Worm (Caenorhabditis elegans) whole organism, young adult: Measurements from ENCODE around the gene F23D12.4.

ENCODE experiments used
- B0336.3 ChIP-seq: fragments of 200-800 bp; sonication (Bioruptor generic); IDR thresholded peaks from 2 replicates; pipeline ENCODE4 v1.3.6; 2022; ENCODE audit warnings: missing genetic modification characterization, missing compliant biosample characterization
- T07F8.4 ChIP-seq: sonication (generic microtip); optimal IDR thresholded peaks from 2 replicates; lab custom pipeline; 2016; ENCODE audit warnings: mild to moderate bottlenecking, missing genetic modification characterization, moderate library complexity, missing compliant biosample characterization
- egl-18 ChIP-seq: fragments of 200-800 bp; sonication (Bioruptor generic); IDR thresholded peaks from 2 replicates; pipeline ENCODE4 v1.3.6; 2022; ENCODE audit warnings: missing genetic modification reagents, missing genetic modification characterization, missing compliant biosample characterization
- ekl-4 ChIP-seq: fragments of 200-800 bp; sonication (Bioruptor generic); IDR thresholded peaks from 2 replicates; pipeline ENCODE4 v1.3.6; 2022; ENCODE audit warnings: missing genetic modification reagents, missing genetic modification characterization, missing compliant biosample characterization
- mxl-1 ChIP-seq: sonication (generic microtip); optimal IDR thresholded peaks from 2 replicates; lab custom pipeline; 2016; ENCODE audit warnings: missing genetic modification characterization, missing compliant biosample characterization
- snpc-4 ChIP-seq, 5 experiments: fragments of 150-350 bp in 1 of 5; sonication (generic microtip) in 4 of 5; optimal IDR thresholded peaks; 2 replicates each; lab custom pipeline; 2014 to 2018; ENCODE audit warnings: missing genetic modification characterization in 5 of 5, missing biosample characterization in 3 of 5, antibody characterized with exemption in 2 of 5, mild to moderate bottlenecking in 2 of 5, missing compliant biosample characterization in 2 of 5, missing genotype in 2 of 5, moderate library complexity in 2 of 5, missing genetic modification reagents in 1 of 5
- unc-62 ChIP-seq: fragments of 150-350 bp; optimal IDR thresholded peaks from 2 replicates; lab custom pipeline; 2014; ENCODE audit warnings: missing biosample characterization, missing genetic modification reagents, missing genetic modification characterization
- ztf-18 ChIP-seq: sonication (generic microtip); optimal IDR thresholded peaks from 2 replicates; lab custom pipeline; 2016; ENCODE audit warnings: missing genotype, mild to moderate bottlenecking, missing genetic modification characterization, missing compliant biosample characterization
- ztf-26 ChIP-seq: sonication (generic microtip); optimal IDR thresholded peaks from 2 replicates; lab custom pipeline; 2017; ENCODE audit warnings: missing genetic modification characterization, missing compliant biosample characterization

DNA sequence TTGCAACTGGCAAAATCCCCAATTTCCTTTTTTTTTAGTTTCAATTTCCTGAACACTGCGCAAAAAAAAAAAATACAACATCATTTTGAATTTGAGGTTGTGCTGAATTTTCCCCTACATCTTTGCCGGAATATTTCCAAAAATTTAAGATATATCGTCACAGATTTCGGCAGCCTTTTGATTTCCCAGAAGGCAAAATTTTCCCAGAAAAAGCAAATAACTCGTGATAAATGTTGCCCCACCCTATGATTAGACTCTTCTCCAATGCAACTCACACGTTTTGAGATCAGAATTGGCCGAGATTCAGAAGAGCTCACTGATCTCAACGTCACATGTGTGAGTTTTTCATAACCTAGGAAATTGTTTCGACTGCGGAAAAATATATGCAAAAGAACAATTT lies 47.6 kb downstream of the F23D12.4 start:
- no peak for TF ChIP-seq egl-18 (GFP tag; lab: Robert Waterston, UW)
- TF ChIP-seq B0336.3 (GFP tag; lab: Robert Waterston, UW) = no peak
- no peak for TF ChIP-seq ztf-18
- no peak for TF ChIP-seq T07F8.4 (tag; lab: Kevin White, UChicago)
- no peak for TF ChIP-seq snpc-4 (GFP tag; optimal IDR thresholded peaks at IDR 0.05; lab: Kevin White, UChicago)
- no peak for TF ChIP-seq snpc-4 (tag; optimal IDR thresholded peaks at IDR 0.05; lab: Kevin White, UChicago)
- TF ChIP-seq mxl-1 (tag; lab: Kevin White, UChicago) = no peak
- no peak for TF ChIP-seq unc-62 (GFP tag; lab: Kevin White, UChicago)
- TF ChIP-seq ekl-4 (GFP tag; lab: Robert Waterston, UW) = no peak
- no peak for TF ChIP-seq ztf-26
